Worm (Caenorhabditis elegans) whole organism, young adult: ENCODE data around the gene feh-1.

ENCODE experiments used
- C06A6.2 ChIP-seq: fragments of 200-800 bp; sonication (Bioruptor generic); conservative IDR thresholded peaks from 2 replicates; pipeline ENCODE4 v1.3.6; 2022; ENCODE audit warnings: missing genetic modification characterization, missing compliant biosample characterization
- D2030.7 ChIP-seq: fragments of 200-800 bp; sonication (Bioruptor generic); IDR thresholded peaks from 2 replicates; pipeline ENCODE4 v1.3.6; 2022; ENCODE audit warnings: missing genetic modification reagents, missing genetic modification characterization, missing compliant biosample characterization
- F55B11.4 ChIP-seq: sonication (generic microtip); optimal IDR thresholded peaks from 2 replicates; lab custom pipeline; 2016; ENCODE audit warnings: missing compliant biosample characterization, missing genetic modification characterization, borderline replicate concordance; ENCODE audit not compliant: insufficient read depth
- F57A8.1 ChIP-seq: fragments of 200-800 bp; sonication (Bioruptor generic); optimal IDR thresholded peaks from 2 replicates; lab custom pipeline; 2018; ENCODE audit warnings: mild to moderate bottlenecking, missing genetic modification characterization, moderate library complexity, missing compliant biosample characterization
- K12H6.12 ChIP-seq: fragments of 200-800 bp; sonication (Bioruptor generic); optimal IDR thresholded peaks from 2 replicates; lab custom pipeline; 2018; ENCODE audit warnings: mild to moderate bottlenecking, missing genetic modification characterization, missing compliant biosample characterization
- Y79H2A.3 ChIP-seq: fragments of 200-800 bp; sonication (Bioruptor generic); conservative IDR thresholded peaks from 2 replicates; pipeline ENCODE4 v1.3.6; 2022; ENCODE audit warnings: missing genetic modification reagents, missing genetic modification characterization, missing compliant biosample characterization
- Y95B8A.8 ChIP-seq: fragments of 200-800 bp; sonication (Bioruptor generic); IDR thresholded peaks from 2 replicates; pipeline ENCODE4 v1.3.6; 2022; ENCODE audit warnings: missing genetic modification reagents, missing genetic modification characterization, missing compliant biosample characterization
- ama-1 ChIP-seq, 3 experiments: fragments of 150-350 bp in 1 of 3; sonication (generic microtip) in 2 of 3; optimal IDR thresholded peaks; 2 replicates each; lab custom pipeline; 2014 to 2018; ENCODE audit warnings: missing biosample characterization in 2 of 3, missing genetic modification characterization in 2 of 3, missing genetic modification reagents in 2 of 3
- atf-7 ChIP-seq: sonication (generic microtip); optimal IDR thresholded peaks from 2 replicates; lab custom pipeline; 2017; ENCODE audit warnings: mild to moderate bottlenecking, missing genetic modification characterization, missing compliant biosample characterization
- athp-1 ChIP-seq: sonication (generic microtip); optimal IDR thresholded peaks from 2 replicates; lab custom pipeline; 2017; ENCODE audit warnings: mild to moderate bottlenecking, missing genetic modification characterization, missing compliant biosample characterization
- attf-3 ChIP-seq: fragments of 200-800 bp; sonication (Bioruptor generic); conservative IDR thresholded peaks from 2 replicates; pipeline ENCODE4 v1.3.6; 2022; ENCODE audit warnings: missing genetic modification reagents, missing genetic modification characterization, missing compliant biosample characterization
- bed-2 ChIP-seq: fragments of 200-800 bp; sonication (Bioruptor generic); IDR thresholded peaks from 2 replicates; pipeline ENCODE4 v1.3.6; 2022; ENCODE audit warnings: missing genetic modification reagents, missing genetic modification characterization, missing compliant biosample characterization
- ccch-3 ChIP-seq: fragments of 200-800 bp; sonication (Bioruptor generic); optimal IDR thresholded peaks from 2 replicates; lab custom pipeline; 2018; ENCODE audit warnings: mild to moderate bottlenecking, missing genetic modification characterization, missing compliant biosample characterization
- ceh-79 ChIP-seq: sonication (generic microtip); optimal IDR thresholded peaks from 2 replicates; lab custom pipeline; 2017; ENCODE audit warnings: mild to moderate bottlenecking, missing genetic modification characterization, missing compliant biosample characterization
- dpl-1 ChIP-seq: fragments of 150-350 bp; optimal IDR thresholded peaks from 2 replicates; lab custom pipeline; 2014; ENCODE audit warnings: missing biosample characterization, missing genetic modification reagents, missing genetic modification characterization
- ets-4 ChIP-seq: fragments of 200-800 bp; sonication (Bioruptor generic); optimal IDR thresholded peaks from 2 replicates; lab custom pipeline; 2018; ENCODE audit warnings: mild to moderate bottlenecking, missing genetic modification characterization, missing compliant biosample characterization
- fkh-3 ChIP-seq: sonication (generic microtip); optimal IDR thresholded peaks from 2 replicates; lab custom pipeline; 2016; ENCODE audit warnings: mild to moderate bottlenecking, missing genetic modification characterization, missing compliant biosample characterization
- him-1 ChIP-seq: sonication (generic microtip); optimal IDR thresholded peaks from 2 replicates; lab custom pipeline; 2016; ENCODE audit warnings: missing genotype, missing genetic modification reagents, missing genetic modification characterization, missing compliant biosample characterization
- hmg-20 ChIP-seq: fragments of 200-800 bp; sonication (Bioruptor generic); IDR thresholded peaks from 2 replicates; pipeline ENCODE4 v1.3.6; 2022; ENCODE audit warnings: missing genetic modification reagents, missing genetic modification characterization, missing compliant biosample characterization
- hsf-1 ChIP-seq: fragments of 200-800 bp; sonication (Bioruptor generic); IDR thresholded peaks from 2 replicates; pipeline ENCODE4 v1.3.6; 2022; ENCODE audit warnings: missing genetic modification reagents, missing genetic modification characterization, missing compliant biosample characterization
- lag-1 ChIP-seq: fragments of 200-800 bp; sonication (Bioruptor generic); IDR thresholded peaks from 2 replicates; pipeline ENCODE4 v1.3.6; 2022; ENCODE audit warnings: missing genetic modification reagents, missing genetic modification characterization, missing compliant biosample characterization
- lin-26 ChIP-seq: fragments of 200-800 bp; sonication (Bioruptor generic); IDR thresholded peaks from 2 replicates; pipeline ENCODE4 v1.3.6; 2022; ENCODE audit warnings: missing genetic modification reagents, missing genetic modification characterization, missing compliant biosample characterization
- lin-40 ChIP-seq: sonication (generic microtip); optimal IDR thresholded peaks from 2 replicates; lab custom pipeline; 2016; ENCODE audit warnings: missing genetic modification characterization, mild to moderate bottlenecking, missing compliant biosample characterization, missing genotype, missing genetic modification reagents
- lin-54 ChIP-seq: fragments of 200-800 bp; sonication (Bioruptor generic); optimal IDR thresholded peaks from 2 replicates; lab custom pipeline; 2018; ENCODE audit warnings: mild to moderate bottlenecking, missing genetic modification characterization, missing compliant biosample characterization
- madf-10 ChIP-seq: sonication (generic microtip); optimal IDR thresholded peaks from 2 replicates; lab custom pipeline; 2016; ENCODE audit warnings: mild to moderate bottlenecking, missing genetic modification characterization, missing compliant biosample characterization
- nfya-2 ChIP-seq: fragments of 200-800 bp; sonication (Bioruptor generic); IDR thresholded peaks from 2 replicates; pipeline ENCODE4 v1.3.6; 2022; ENCODE audit warnings: missing genetic modification reagents, missing genetic modification characterization, missing compliant biosample characterization
- nfyb-1 ChIP-seq: fragments of 200-800 bp; sonication (Bioruptor generic); IDR thresholded peaks from 2 replicates; pipeline ENCODE4 v1.3.6; 2022; ENCODE audit warnings: missing genetic modification reagents, missing genetic modification characterization, missing compliant biosample characterization
- pbrm-1 ChIP-seq: fragments of 200-800 bp; sonication (Bioruptor generic); IDR thresholded peaks from 2 replicates; pipeline ENCODE4 v1.3.6; 2022; ENCODE audit warnings: missing genetic modification reagents, missing genetic modification characterization, missing compliant biosample characterization
- rcor-1 ChIP-seq: fragments of 200-800 bp; sonication (Bioruptor generic); IDR thresholded peaks from 2 replicates; pipeline ENCODE4 v1.3.6; 2022; ENCODE audit warnings: missing genetic modification reagents, missing genetic modification characterization, missing compliant biosample characterization
- tbx-9 ChIP-seq: sonication (generic microtip); optimal IDR thresholded peaks from 2 replicates; lab custom pipeline; 2016; ENCODE audit warnings: borderline replicate concordance, missing genetic modification characterization, inconsistent platforms, missing compliant biosample characterization
- tlf-1 ChIP-seq: fragments of 200-800 bp; sonication (Bioruptor generic); optimal IDR thresholded peaks from 2 replicates; lab custom pipeline; 2018; ENCODE audit warnings: mild to moderate bottlenecking, missing genetic modification characterization, missing compliant biosample characterization
- unc-130 ChIP-seq: sonication (generic microtip); optimal IDR thresholded peaks from 2 replicates; lab custom pipeline; 2016; ENCODE audit warnings: missing genetic modification reagents, missing genetic modification characterization, missing compliant biosample characterization
- unc-62 ChIP-seq: fragments of 150-350 bp; optimal IDR thresholded peaks from 2 replicates; lab custom pipeline; 2014; ENCODE audit warnings: missing biosample characterization, missing genetic modification reagents, missing genetic modification characterization
- zfh-2 ChIP-seq: fragments of 200-800 bp; sonication (Bioruptor generic); conservative IDR thresholded peaks from 2 replicates; pipeline ENCODE4 v1.3.6; 2022; ENCODE audit warnings: missing genetic modification reagents, missing genetic modification characterization, missing compliant biosample characterization
- zim-3 ChIP-seq: sonication (generic microtip); optimal IDR thresholded peaks from 2 replicates; lab custom pipeline; 2017; ENCODE audit warnings: mild to moderate bottlenecking, missing genetic modification characterization, moderate library complexity, missing compliant biosample characterization
- ztf-22 ChIP-seq: fragments of 200-800 bp; sonication (Bioruptor generic); optimal IDR thresholded peaks from 2 replicates; lab custom pipeline; 2018; ENCODE audit warnings: mild to moderate bottlenecking, missing genetic modification characterization, moderate library complexity, missing compliant biosample characterization
- ztf-26 ChIP-seq: sonication (generic microtip); optimal IDR thresholded peaks from 2 replicates; lab custom pipeline; 2017; ENCODE audit warnings: missing genetic modification characterization, missing compliant biosample characterization
- ztf-3 ChIP-seq: fragments of 200-800 bp; sonication (Bioruptor generic); optimal IDR thresholded peaks from 2 replicates; lab custom pipeline; 2018; ENCODE audit warnings: mild to moderate bottlenecking, missing genetic modification characterization, missing compliant biosample characterization

Gene feh-1

DNA sequence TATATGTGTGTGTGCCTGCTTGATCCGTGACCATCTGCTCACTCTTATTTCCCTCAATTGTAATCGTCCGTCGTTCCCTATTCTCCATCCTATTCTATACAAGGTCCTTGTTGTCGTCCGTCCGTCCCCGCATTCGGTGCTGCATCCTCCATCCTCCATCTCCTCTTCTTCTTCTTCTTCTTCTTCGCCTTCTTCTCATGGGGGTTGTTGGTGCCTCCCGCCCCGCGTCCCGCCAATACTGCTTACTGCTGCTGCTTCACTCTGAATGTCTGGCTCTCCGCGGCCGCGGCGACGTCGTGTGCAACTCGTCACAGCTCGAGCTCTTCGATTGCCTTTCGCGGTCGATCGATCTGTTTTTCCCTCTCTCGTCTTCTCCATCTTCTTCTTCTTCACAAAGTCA is 14.6 kb upstream of the feh-1 start (continued):
- TF ChIP-seq zfh-2 (GFP tag; lab: Robert Waterston, UW) = peak; percentile 94
- TF ChIP-seq pbrm-1 = no peak
- TF ChIP-seq K12H6.12 (tag; lab: Kevin White, UChicago) = peak; percentile 71
- no peak for TF ChIP-seq attf-3
- TF ChIP-seq ccch-3 = no peak
- no peak for TF ChIP-seq nfyb-1 (GFP tag; lab: Robert Waterston, UW)
- TF ChIP-seq tlf-1 (GFP tag; lab: Kevin White, UChicago) = no peak
- no peak for TF ChIP-seq lin-40 (tag; lab: Kevin White, UChicago)
- no peak for TF ChIP-seq nfya-2
- TF ChIP-seq, all 124 proteins: peak for 7

DNA sequence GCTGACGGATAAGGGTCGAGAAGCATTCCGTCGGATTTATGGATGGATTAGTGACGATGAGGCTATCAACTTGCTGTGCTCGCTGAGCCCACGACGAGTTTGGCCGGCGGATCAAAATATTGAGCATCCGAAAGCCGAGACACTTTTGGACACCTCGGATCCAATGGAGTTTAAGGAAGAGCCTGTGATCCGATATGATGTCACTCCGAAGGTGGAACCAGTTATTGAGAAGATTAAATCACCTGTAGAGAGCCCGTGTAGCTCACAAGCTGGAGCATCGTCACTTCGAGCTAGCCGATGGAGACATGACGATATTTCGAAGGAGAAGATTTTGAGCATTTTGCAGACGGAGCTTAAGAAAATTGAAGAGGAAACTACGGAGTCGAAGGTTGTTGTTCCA is 9.2 kb upstream of the feh-1 start:
- TF ChIP-seq ztf-22 = no peak
- TF ChIP-seq unc-62 = no peak
- TF ChIP-seq ztf-26 (tag; lab: Kevin White, UChicago) = no peak
- no peak for TF ChIP-seq rcor-1 (GFP tag; lab: Robert Waterston, UW)
- no peak for TF ChIP-seq madf-10
- TF ChIP-seq ama-1 (optimal IDR thresholded peaks at IDR 0.05; lab: Kevin White, UChicago) = no peak
- TF ChIP-seq ama-1 (GFP tag; optimal IDR thresholded peaks at IDR 0.05; lab: Kevin White, UChicago) = no peak
- no peak for TF ChIP-seq Y79H2A.3 (GFP tag; lab: Robert Waterston, UW)
- no peak for TF ChIP-seq hsf-1 (GFP tag; lab: Robert Waterston, UW)
- TF ChIP-seq F55B11.4 (tag; lab: Kevin White, UChicago) = no peak
- no peak for TF ChIP-seq lin-54 (GFP tag; lab: Kevin White, UChicago)
- TF ChIP-seq Y95B8A.8 = no peak
- no peak for TF ChIP-seq ceh-79 (tag; lab: Kevin White, UChicago)
- TF ChIP-seq athp-1 (tag; lab: Kevin White, UChicago) = no peak
- TF ChIP-seq him-1 (tag; lab: Kevin White, UChicago) = no peak
- TF ChIP-seq pbrm-1 = no peak
- TF ChIP-seq tbx-9 = no peak

DNA sequence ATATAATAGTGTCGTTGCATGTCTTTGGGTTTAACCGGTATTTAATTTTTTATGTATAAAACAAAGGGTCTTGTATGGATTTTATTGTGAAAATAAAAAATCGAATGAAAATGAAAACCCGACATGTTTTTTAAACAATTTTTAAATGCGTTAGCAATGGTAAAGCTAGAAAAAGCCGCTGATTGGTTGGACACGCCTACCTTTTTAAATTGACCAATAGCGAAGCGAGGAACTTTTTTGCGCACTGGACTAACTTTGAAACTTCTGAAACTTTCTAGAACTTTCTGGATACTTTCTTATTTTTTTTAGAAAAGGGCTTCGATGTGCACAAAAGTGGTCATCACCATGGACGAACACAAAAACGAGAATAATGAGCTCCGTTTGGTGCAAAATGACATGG is 3.4 kb upstream of the feh-1 start:
- peak; percentile 63; the same call in 1 of the 2 replicates for TF ChIP-seq hsf-1 (GFP tag; lab: Robert Waterston, UW)
- TF ChIP-seq ztf-3 (GFP tag; lab: Kevin White, UChicago) = no peak
- TF ChIP-seq nfyb-1 (GFP tag; lab: Robert Waterston, UW) = peak; percentile 94
- peak; percentile 39 for TF ChIP-seq him-1 (tag; lab: Kevin White, UChicago)

DNA sequence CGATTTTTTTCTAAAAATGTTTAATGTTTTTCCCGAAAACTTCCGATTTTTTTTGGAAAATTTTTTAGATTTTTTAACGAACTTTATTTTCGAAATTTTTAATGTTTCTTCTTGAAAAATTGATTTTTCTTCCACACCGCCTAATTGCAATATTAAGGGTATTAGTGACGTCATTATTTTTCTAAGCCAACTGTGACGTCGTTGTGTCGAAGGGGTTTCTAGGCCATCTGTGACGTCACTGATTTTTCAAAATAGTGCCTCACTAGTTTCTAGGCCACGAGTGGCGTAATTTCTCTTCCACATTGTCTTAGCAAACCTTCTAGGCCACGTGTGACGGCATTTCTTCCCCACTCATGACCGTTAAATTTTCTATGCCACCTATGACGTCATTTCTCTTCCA is 2.3 kb downstream of the feh-1 start:
- peak; percentile 4 for TF ChIP-seq atf-7 (tag; lab: Kevin White, UChicago)
- no peak for TF ChIP-seq unc-130 (GFP tag; lab: Kevin White, UChicago)

DNA sequence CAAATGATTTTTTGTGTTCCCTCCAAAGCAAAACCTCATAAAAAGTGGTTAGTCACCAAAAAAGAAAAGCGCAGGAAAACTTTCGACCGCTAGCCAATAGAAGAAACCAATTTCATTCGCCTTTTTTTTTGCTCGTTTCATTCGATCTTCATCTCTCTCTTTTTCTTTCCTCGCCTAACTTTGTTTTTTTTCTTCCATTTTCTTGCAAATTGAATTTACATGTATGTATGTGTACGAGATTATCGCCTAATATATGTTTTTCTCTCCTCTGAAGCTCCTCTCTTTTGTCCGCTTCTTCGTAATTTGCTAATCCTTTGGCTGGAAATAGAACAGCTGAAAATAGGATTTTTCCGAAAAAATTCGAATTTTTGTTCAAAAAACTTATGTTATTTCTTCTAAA is 2.7 kb downstream of the feh-1 start:
- TF ChIP-seq C06A6.2 = no peak
- TF ChIP-seq unc-130 (GFP tag; lab: Kevin White, UChicago) = no peak
- no peak for TF ChIP-seq tbx-9
- TF ChIP-seq lag-1 (GFP tag; lab: Robert Waterston, UW) = no peak
- no peak for TF ChIP-seq lin-26 (GFP tag; lab: Robert Waterston, UW)
- no peak for TF ChIP-seq dpl-1 (GFP tag; lab: Kevin White, UChicago)
- no peak for TF ChIP-seq zim-3
- no peak for TF ChIP-seq ceh-79 (tag; lab: Kevin White, UChicago)
- no peak for TF ChIP-seq fkh-3
- no peak for TF ChIP-seq D2030.7 (GFP tag; lab: Robert Waterston, UW)
- TF ChIP-seq hmg-20 = no peak
- no peak for TF ChIP-seq F57A8.1
- TF ChIP-seq ets-4 = no peak
- TF ChIP-seq bed-2 = no peak
